Worm (Caenorhabditis elegans): ENCODE data around the gene Y40B10A.11.

The Y40B10A.11 gene

ce11 chrV:2030661-2031060 lies 20.7 kb downstream of the Y40B10A.11 start:
- no peak for TF ChIP-seq mbf-1 (tag; optimal IDR thresholded peaks at IDR 0.05)

ce11 chrV:2029877-2030276 lies 21.5 kb downstream of the Y40B10A.11 start, which contains the start of gene F59A7.12:
F59A7.12 (plus strand) TSS chrV:2030177.
- TF ChIP-seq lin-39 (tag; optimal IDR thresholded peaks at IDR 0.05): no peak
- TF ChIP-seq nhr-129 (tag; optimal IDR thresholded peaks at IDR 0.05): no peak
- no peak for TF ChIP-seq crh-2 (tag; optimal IDR thresholded peaks at IDR 0.05)
- no peak for TF ChIP-seq mab-5 (tag; optimal IDR thresholded peaks at IDR 0.05)
- TF ChIP-seq nhr-6 (tag; optimal IDR thresholded peaks at IDR 0.05): no peak
- no peak for TF ChIP-seq skn-1 (tag; optimal IDR thresholded peaks at IDR 0.05)
- no peak for TF ChIP-seq F13H6.1 (tag; optimal IDR thresholded peaks at IDR 0.05)
- no peak for TF ChIP-seq lin-13 (GFP tag; optimal IDR thresholded peaks at IDR 0.05)
- no peak for TF ChIP-seq mbf-1 (tag; optimal IDR thresholded peaks at IDR 0.05)
- no peak for TF ChIP-seq gmeb-1 (tag; optimal IDR thresholded peaks at IDR 0.05)
- no peak for TF ChIP-seq ceh-82 (tag; optimal IDR thresholded peaks at IDR 0.05)
- TF ChIP-seq lin-11 (tag; optimal IDR thresholded peaks at IDR 0.05): no peak
- TF ChIP-seq alr-1 (tag; optimal IDR thresholded peaks at IDR 0.05): no peak
- TF ChIP-seq mdl-1 (tag; optimal IDR thresholded peaks at IDR 0.05): no peak
- TF ChIP-seq R02D3.7 (tag; optimal IDR thresholded peaks at IDR 0.05): no peak
- no peak for TF ChIP-seq unc-62 (GFP tag; optimal IDR thresholded peaks at IDR 0.05)
- TF ChIP-seq nhr-10 (tag; optimal IDR thresholded peaks at IDR 0.05): no peak
- no peak for TF ChIP-seq ceh-16 (tag; optimal IDR thresholded peaks at IDR 0.05)
- no peak for TF ChIP-seq blmp-1 (tag; optimal IDR thresholded peaks at IDR 0.05; ENCODE audit: insufficient read depth)

- TF ChIP-seq ceh-16 (tag; optimal IDR thresholded peaks at IDR 0.05) (no peak), lin-11 (tag; optimal IDR thresholded peaks at IDR 0.05) (no peak), ZK546.5 (tag; optimal IDR thresholded peaks at IDR 0.05) (no peak), alr-1 (tag; optimal IDR thresholded peaks at IDR 0.05) (no peak), F13H6.1 (tag; optimal IDR thresholded peaks at IDR 0.05) (no peak), lsy-2 (tag; optimal IDR thresholded peaks at IDR 0.05) (no peak), nhr-23 (tag; optimal IDR thresholded peaks at IDR 0.05) (no peak), snpc-4 (tag; optimal IDR thresholded peaks at IDR 0.05) (no peak), C34F6.9 (tag; optimal IDR thresholded peaks at IDR 0.05) (no peak)
Measured at ce11 chrV:2027787-2028186, 23.6 kb downstream of the Y40B10A.11 start, which contains the start of gene srab-13. srab-13 (minus strand) TSS chrV:2027887.

- TF ChIP-seq nhr-237 (tag; optimal IDR thresholded peaks at IDR 0.05): no peak
- no peak for TF ChIP-seq nhr-25 (tag; optimal IDR thresholded peaks at IDR 0.05)
- no peak for TF ChIP-seq nhr-12 (tag; optimal IDR thresholded peaks at IDR 0.05)
- no peak for TF ChIP-seq nhr-77 (tag; optimal IDR thresholded peaks at IDR 0.05)
- TF ChIP-seq nhr-10 (tag; optimal IDR thresholded peaks at IDR 0.05): no peak
- no peak for TF ChIP-seq unc-39 (tag; optimal IDR thresholded peaks at IDR 0.05)
- no peak for TF ChIP-seq nhr-6 (tag; optimal IDR thresholded peaks at IDR 0.05)
- no peak for TF ChIP-seq gmeb-1 (tag; optimal IDR thresholded peaks at IDR 0.05)
- TF ChIP-seq nhr-23 (tag; optimal IDR thresholded peaks at IDR 0.05): no peak
- no peak for TF ChIP-seq unc-55 (GFP tag; optimal IDR thresholded peaks at IDR 0.05)
- TF ChIP-seq ztf-4 (tag; optimal IDR thresholded peaks at IDR 0.05): no peak
- no peak for TF ChIP-seq dmd-4 (tag; optimal IDR thresholded peaks at IDR 0.05)
- no peak for TF ChIP-seq blmp-1 (tag; optimal IDR thresholded peaks at IDR 0.05; ENCODE audit: insufficient read depth)
- no peak for TF ChIP-seq nhr-21 (tag; optimal IDR thresholded peaks at IDR 0.05)
- TF ChIP-seq lin-39 (tag; optimal IDR thresholded peaks at IDR 0.05): no peak
- no peak for TF ChIP-seq Y55F3AM.14 (GFP tag; optimal IDR thresholded peaks at IDR 0.05)
Measured at ce11 chrV:2022374-2022773, 29.0 kb downstream of the Y40B10A.11 start, which contains the start of gene F59A7.5. F59A7.5 (plus strand) TSS chrV:2022674.

- TF ChIP-seq gmeb-1 (tag; optimal IDR thresholded peaks at IDR 0.05) (no peak), Y55F3AM.14 (GFP tag; optimal IDR thresholded peaks at IDR 0.05) (no peak), sma-9 (GFP tag; optimal IDR thresholded peaks at IDR 0.05) (no peak), sma-9 (tag; optimal IDR thresholded peaks at IDR 0.05) (no peak), crh-2 (tag; optimal IDR thresholded peaks at IDR 0.05) (no peak), nhr-6 (tag; optimal IDR thresholded peaks at IDR 0.05) (no peak), alr-1 (tag; optimal IDR thresholded peaks at IDR 0.05) (no peak), ama-1 (optimal IDR thresholded peaks at IDR 0.05) (no peak), sma-3 (GFP tag; optimal IDR thresholded peaks at IDR 0.05) (no peak), nhr-21 (tag; optimal IDR thresholded peaks at IDR 0.05) (no peak), nhr-77 (tag; optimal IDR thresholded peaks at IDR 0.05) (no peak), unc-55 (GFP tag; optimal IDR thresholded peaks at IDR 0.05) (no peak), ceh-82 (tag; optimal IDR thresholded peaks at IDR 0.05) (no peak), R02D3.7 (tag; optimal IDR thresholded peaks at IDR 0.05) (no peak), unc-62 (GFP tag; optimal IDR thresholded peaks at IDR 0.05) (no peak), mdl-1 (tag; optimal IDR thresholded peaks at IDR 0.05) (no peak), aly-2 (tag; optimal IDR thresholded peaks at IDR 0.05) (no peak)
Measured at ce11 chrV:2021283-2021682, 30.1 kb downstream of the Y40B10A.11 start.

All from whole organism, L2 larva.